Worm (Caenorhabditis elegans) whole organism, young adult: Measurements from ENCODE around the gene R07H5.16.

Experiments used
- D2030.7 ChIP-seq: fragments of 200-800 bp; sonication (Bioruptor generic); IDR thresholded peaks from 2 replicates; pipeline ENCODE4 v1.3.6; 2022; ENCODE audit warnings: missing genetic modification reagents, missing genetic modification characterization, missing compliant biosample characterization
- F22D6.2 ChIP-seq: sonication (generic microtip); optimal IDR thresholded peaks from 2 replicates; lab custom pipeline; 2016; ENCODE audit warnings: mild to moderate bottlenecking, missing genetic modification characterization, missing compliant biosample characterization
- F23B12.7 ChIP-seq: sonication (generic microtip); optimal IDR thresholded peaks from 2 replicates; lab custom pipeline; 2017; ENCODE audit warnings: missing genetic modification characterization, mild to moderate bottlenecking, missing compliant biosample characterization, antibody characterized with exemption, moderate library complexity; ENCODE audit not compliant: insufficient read depth
- F33H1.4 ChIP-seq: fragments of 200-800 bp; sonication (Bioruptor generic); IDR thresholded peaks from 2 replicates; pipeline ENCODE4 v1.3.6; 2022; ENCODE audit warnings: missing genetic modification reagents, missing genetic modification characterization, missing compliant biosample characterization
- F39B2.1 ChIP-seq: fragments of 200-800 bp; sonication (Bioruptor generic); IDR thresholded peaks from 2 replicates; pipeline ENCODE4 v1.3.6; 2022; ENCODE audit warnings: missing genetic modification reagents, missing genetic modification characterization, missing compliant biosample characterization
- F57C9.4 ChIP-seq: sonication (generic microtip); optimal IDR thresholded peaks from 2 replicates; lab custom pipeline; 2017; ENCODE audit warnings: mild to moderate bottlenecking, missing genetic modification characterization, missing compliant biosample characterization
- K12H6.12 ChIP-seq: fragments of 200-800 bp; sonication (Bioruptor generic); optimal IDR thresholded peaks from 2 replicates; lab custom pipeline; 2018; ENCODE audit warnings: mild to moderate bottlenecking, missing genetic modification characterization, missing compliant biosample characterization
- Y53G8AR.9 ChIP-seq: fragments of 200-800 bp; sonication (Bioruptor generic); conservative IDR thresholded peaks from 2 replicates; pipeline ENCODE4 v1.3.6; 2022; ENCODE audit warnings: missing genetic modification reagents, missing genetic modification characterization, missing compliant biosample characterization
- Y56A3A.18 ChIP-seq: fragments of 200-800 bp; sonication (Bioruptor generic); IDR thresholded peaks from 2 replicates; pipeline ENCODE4 v1.3.6; 2022; ENCODE audit warnings: missing genetic modification reagents, missing genetic modification characterization, missing compliant biosample characterization
- Y67H2A.10 ChIP-seq: fragments of 200-800 bp; sonication (Bioruptor generic); conservative IDR thresholded peaks from 2 replicates; pipeline ENCODE4 v1.3.6; 2022; ENCODE audit warnings: missing genetic modification reagents, missing genetic modification characterization, missing compliant biosample characterization
- ZK185.1 ChIP-seq: sonication (generic microtip); optimal IDR thresholded peaks from 2 replicates; lab custom pipeline; 2016; ENCODE audit warnings: mild to moderate bottlenecking, missing genetic modification characterization, missing compliant biosample characterization; ENCODE audit not compliant: poor library complexity, severe bottlenecking
- aptf-2 ChIP-seq: fragments of 200-800 bp; sonication (Bioruptor generic); conservative IDR thresholded peaks from 2 replicates; pipeline ENCODE4 v1.3.6; 2022; ENCODE audit warnings: missing genetic modification reagents, missing genetic modification characterization, missing compliant biosample characterization
- aptf-3 ChIP-seq: fragments of 200-800 bp; sonication (Bioruptor generic); IDR thresholded peaks from 2 replicates; pipeline ENCODE4 v1.3.6; 2022; ENCODE audit warnings: missing genetic modification characterization, missing compliant biosample characterization
- atf-7 ChIP-seq: sonication (generic microtip); optimal IDR thresholded peaks from 2 replicates; lab custom pipeline; 2017; ENCODE audit warnings: mild to moderate bottlenecking, missing genetic modification characterization, missing compliant biosample characterization
- athp-1 ChIP-seq: sonication (generic microtip); optimal IDR thresholded peaks from 2 replicates; lab custom pipeline; 2017; ENCODE audit warnings: mild to moderate bottlenecking, missing genetic modification characterization, missing compliant biosample characterization
- bed-1 ChIP-seq: fragments of 200-800 bp; sonication (Bioruptor generic); IDR thresholded peaks from 2 replicates; pipeline ENCODE4 v1.3.6; 2022; ENCODE audit warnings: missing genetic modification reagents, missing genetic modification characterization, missing compliant biosample characterization
- ceh-100 ChIP-seq: fragments of 200-800 bp; sonication (Bioruptor generic); IDR thresholded peaks from 2 replicates; pipeline ENCODE4 v1.3.6; 2022; ENCODE audit warnings: missing genetic modification reagents, missing genetic modification characterization, missing compliant biosample characterization
- ceh-27 ChIP-seq: fragments of 200-800 bp; sonication (Bioruptor generic); optimal IDR thresholded peaks from 2 replicates; lab custom pipeline; 2018; ENCODE audit warnings: mild to moderate bottlenecking, missing genetic modification characterization, moderate library complexity, missing compliant biosample characterization
- ceh-79 ChIP-seq: sonication (generic microtip); optimal IDR thresholded peaks from 2 replicates; lab custom pipeline; 2017; ENCODE audit warnings: mild to moderate bottlenecking, missing genetic modification characterization, missing compliant biosample characterization
- die-1 ChIP-seq: sonication (generic microtip); optimal IDR thresholded peaks from 2 replicates; lab custom pipeline; 2016; ENCODE audit warnings: missing genotype, mild to moderate bottlenecking, missing genetic modification characterization, missing compliant biosample characterization
- dpl-1 ChIP-seq: fragments of 150-350 bp; optimal IDR thresholded peaks from 2 replicates; lab custom pipeline; 2014; ENCODE audit warnings: missing biosample characterization, missing genetic modification reagents, missing genetic modification characterization
- efl-1 ChIP-seq: fragments of 150-350 bp; optimal IDR thresholded peaks from 2 replicates; lab custom pipeline; 2014; ENCODE audit warnings: missing biosample characterization, missing genetic modification reagents, missing genetic modification characterization
- egl-44 ChIP-seq: fragments of 200-800 bp; sonication (Bioruptor generic); IDR thresholded peaks from 2 replicates; pipeline ENCODE4 v1.3.6; 2022; ENCODE audit warnings: missing genetic modification reagents, missing genetic modification characterization, missing compliant biosample characterization
- egrh-3 ChIP-seq: fragments of 200-800 bp; sonication (Bioruptor generic); IDR thresholded peaks from 2 replicates; pipeline ENCODE4 v1.3.6; 2022; ENCODE audit warnings: missing genetic modification reagents, missing genetic modification characterization, missing compliant biosample characterization
- ekl-4 ChIP-seq: fragments of 200-800 bp; sonication (Bioruptor generic); IDR thresholded peaks from 2 replicates; pipeline ENCODE4 v1.3.6; 2022; ENCODE audit warnings: missing genetic modification reagents, missing genetic modification characterization, missing compliant biosample characterization
- hmg-1.2 ChIP-seq: fragments of 200-800 bp; sonication (Bioruptor generic); IDR thresholded peaks from 2 replicates; pipeline ENCODE4 v1.3.6; 2022; ENCODE audit warnings: missing genetic modification reagents, missing genetic modification characterization, missing compliant biosample characterization
- hrde-1 ChIP-seq: sonication (generic microtip); optimal IDR thresholded peaks from 2 replicates; lab custom pipeline; 2016; ENCODE audit warnings: missing genetic modification characterization, mild to moderate bottlenecking, missing compliant biosample characterization, moderate library complexity, missing genotype, missing genetic modification reagents, borderline replicate concordance
- let-526 ChIP-seq: fragments of 200-800 bp; sonication (Bioruptor generic); IDR thresholded peaks from 2 replicates; pipeline ENCODE4 v1.3.6; 2022; ENCODE audit warnings: missing genetic modification reagents, missing genetic modification characterization, missing compliant biosample characterization
- let-607 ChIP-seq, 2 experiments: fragments of 200-800 bp in 1 of 2; sonication (Bioruptor generic) in 1 of 2; sonication (generic microtip) in 1 of 2; optimal IDR thresholded peaks; 2 replicates each; lab custom pipeline; 2016 to 2018; ENCODE audit warnings: mild to moderate bottlenecking in 2 of 2, missing compliant biosample characterization in 2 of 2, missing genetic modification characterization in 2 of 2, moderate library complexity in 2 of 2, missing genotype in 1 of 2
- lin-35 ChIP-seq, 3 experiments: fragments of 150-350 bp in 2 of 3; sonication (generic microtip) in 1 of 3; optimal IDR thresholded peaks; 2 replicates each; lab custom pipeline; 2014 to 2018; ENCODE audit warnings: missing biosample characterization in 3 of 3, missing genetic modification characterization in 3 of 3, missing genetic modification reagents in 3 of 3
- lin-40 ChIP-seq: sonication (generic microtip); optimal IDR thresholded peaks from 2 replicates; lab custom pipeline; 2016; ENCODE audit warnings: missing genetic modification characterization, mild to moderate bottlenecking, missing compliant biosample characterization, missing genotype, missing genetic modification reagents
- lin-54 ChIP-seq: fragments of 200-800 bp; sonication (Bioruptor generic); optimal IDR thresholded peaks from 2 replicates; lab custom pipeline; 2018; ENCODE audit warnings: mild to moderate bottlenecking, missing genetic modification characterization, missing compliant biosample characterization
- mcd-1 ChIP-seq: fragments of 200-800 bp; sonication (Bioruptor generic); IDR thresholded peaks from 2 replicates; pipeline ENCODE4 v1.3.6; 2022; ENCODE audit warnings: missing genetic modification reagents, missing genetic modification characterization, missing compliant biosample characterization
- nfya-1 ChIP-seq: sonication (generic microtip); optimal IDR thresholded peaks from 2 replicates; lab custom pipeline; 2017; ENCODE audit warnings: antibody characterized with exemption, missing compliant biosample characterization, missing genetic modification characterization, borderline replicate concordance; ENCODE audit not compliant: insufficient read depth
- nfya-2 ChIP-seq: fragments of 200-800 bp; sonication (Bioruptor generic); IDR thresholded peaks from 2 replicates; pipeline ENCODE4 v1.3.6; 2022; ENCODE audit warnings: missing genetic modification reagents, missing genetic modification characterization, missing compliant biosample characterization
- nhr-80 ChIP-seq: sonication (generic microtip); optimal IDR thresholded peaks from 2 replicates; lab custom pipeline; 2016; ENCODE audit warnings: missing genetic modification characterization, missing compliant biosample characterization
- pha-4 ChIP-seq: fragments of 150-350 bp; sonication (generic microtip); optimal IDR thresholded peaks from 2 replicates; lab custom pipeline; 2014; ENCODE audit warnings: missing biosample characterization, missing genetic modification reagents, missing genetic modification characterization
- rec-8 ChIP-seq, 2 experiments: sonication (generic microtip); optimal IDR thresholded peaks; 2 replicates each; lab custom pipeline; 2016; ENCODE audit warnings: mild to moderate bottlenecking in 2 of 2, missing genetic modification characterization in 2 of 2, missing genetic modification reagents in 2 of 2, missing genotype in 2 of 2, missing biosample characterization in 1 of 2, missing compliant biosample characterization in 1 of 2, moderate library complexity in 1 of 2
- repo-1 ChIP-seq: sonication (generic microtip); optimal IDR thresholded peaks from 2 replicates; lab custom pipeline; 2017; ENCODE audit warnings: mild to moderate bottlenecking, missing genetic modification characterization, missing compliant biosample characterization
- sea-2 ChIP-seq: fragments of 200-800 bp; sonication (Bioruptor generic); IDR thresholded peaks from 2 replicates; pipeline ENCODE4 v1.3.6; 2022; ENCODE audit warnings: missing genetic modification characterization, missing compliant biosample characterization
- snpc-1.3 ChIP-seq: sonication (generic microtip); optimal IDR thresholded peaks from 2 replicates; lab custom pipeline; 2017; ENCODE audit warnings: missing genetic modification characterization, mild to moderate bottlenecking, missing compliant biosample characterization, antibody characterized with exemption, moderate library complexity, missing genotype, missing genetic modification reagents; ENCODE audit not compliant: insufficient read depth
- snpc-3.4 ChIP-seq: sonication (generic microtip); optimal IDR thresholded peaks from 2 replicates; lab custom pipeline; 2017; ENCODE audit warnings: missing genetic modification characterization, mild to moderate bottlenecking, missing compliant biosample characterization, antibody characterized with exemption, moderate library complexity, missing genotype, missing genetic modification reagents
- somi-1 ChIP-seq: fragments of 200-800 bp; sonication (Bioruptor generic); optimal IDR thresholded peaks from 2 replicates; lab custom pipeline; 2018; ENCODE audit warnings: mild to moderate bottlenecking, missing genetic modification characterization, missing compliant biosample characterization
- unc-62 ChIP-seq: fragments of 150-350 bp; optimal IDR thresholded peaks from 2 replicates; lab custom pipeline; 2014; ENCODE audit warnings: missing biosample characterization, missing genetic modification reagents, missing genetic modification characterization
- zfh-2 ChIP-seq: fragments of 200-800 bp; sonication (Bioruptor generic); conservative IDR thresholded peaks from 2 replicates; pipeline ENCODE4 v1.3.6; 2022; ENCODE audit warnings: missing genetic modification reagents, missing genetic modification characterization, missing compliant biosample characterization
- ztf-3 ChIP-seq: fragments of 200-800 bp; sonication (Bioruptor generic); optimal IDR thresholded peaks from 2 replicates; lab custom pipeline; 2018; ENCODE audit warnings: mild to moderate bottlenecking, missing genetic modification characterization, missing compliant biosample characterization

R07H5.16 gene

DNA sequence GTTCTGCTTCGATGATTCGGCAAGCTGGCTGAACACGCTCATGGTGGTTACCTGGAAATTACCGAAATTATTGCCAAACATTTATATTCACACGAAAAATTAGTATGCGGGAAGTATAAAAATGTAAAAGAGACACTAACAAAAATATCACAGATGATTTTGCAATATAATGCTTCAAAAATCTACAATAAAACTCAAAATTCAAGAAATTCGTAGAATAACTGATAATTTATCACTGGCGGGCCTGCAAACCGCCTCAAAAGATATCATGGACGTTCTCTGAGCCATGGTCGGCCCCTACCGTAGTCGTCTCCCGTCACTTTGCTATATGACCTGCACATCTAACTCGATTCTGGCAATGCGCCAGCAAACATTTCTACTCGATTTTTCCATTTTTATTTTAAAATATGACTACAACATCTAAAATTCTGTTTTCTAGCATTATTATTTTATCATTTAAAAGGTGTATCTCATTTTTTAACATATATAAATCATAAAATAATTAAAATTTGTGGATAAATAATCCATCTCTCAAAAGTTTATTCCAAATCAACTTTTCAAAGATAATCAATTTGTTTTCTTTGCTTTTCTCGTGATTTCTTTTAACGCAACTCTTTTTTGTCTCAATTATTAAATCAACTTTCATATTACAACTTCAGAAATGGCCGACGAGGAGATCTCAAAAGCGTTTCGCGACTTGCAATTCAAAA, 49.5 kb upstream of the R07H5.16 start, which contains the start of the genes F01G4.6 and pfd-1 (continued):
- peak; percentile 94 for TF ChIP-seq F33H1.4 (GFP tag; lab: Robert Waterston, UW)
- peak in 1 of 3 experiments; percentile 91 for TF ChIP-seq lin-35 (GFP tag; optimal IDR thresholded peaks at IDR 0.05; lab: Kevin White, UChicago)
- TF ChIP-seq ZK185.1: peak; percentile 85
- no peak for TF ChIP-seq egl-44
- peak; percentile 73 for TF ChIP-seq F23B12.7 (tag; lab: Kevin White, UChicago)
- TF ChIP-seq ztf-3 (GFP tag; lab: Kevin White, UChicago): no peak
- peak; percentile 37 for TF ChIP-seq repo-1 (tag; lab: Kevin White, UChicago)
- TF ChIP-seq F22D6.2 (tag; lab: Kevin White, UChicago): peak; percentile 23
- no peak for TF ChIP-seq die-1 (tag; lab: Kevin White, UChicago)
- TF ChIP-seq pha-4 (tag; lab: Kevin White, UChicago): peak; percentile 69
- peak; percentile 51; the same call in 1 of the 2 replicates for TF ChIP-seq Y56A3A.18 (GFP tag; lab: Robert Waterston, UW)
- TF ChIP-seq D2030.7 (GFP tag; lab: Robert Waterston, UW): 0 out of 2 replicates have a peak, but pooled peaks have one; percentile 38
- TF ChIP-seq atf-7 (tag; lab: Kevin White, UChicago): peak; percentile 50
- TF ChIP-seq ceh-27 (GFP tag; lab: Kevin White, UChicago): peak; percentile 72
- TF ChIP-seq bed-1 (GFP tag; lab: Robert Waterston, UW): no peak
- TF ChIP-seq nfya-1: no peak
- no peak for TF ChIP-seq ceh-79 (tag; lab: Kevin White, UChicago)
- peak; percentile 30 for TF ChIP-seq nhr-80 (tag; lab: Kevin White, UChicago)
- TF ChIP-seq athp-1 (tag; lab: Kevin White, UChicago): no peak
- TF ChIP-seq rec-8 (tag; optimal IDR thresholded peaks at IDR 0.05; lab: Kevin White, UChicago): no peak
- peak; percentile 73 for TF ChIP-seq ceh-100 (GFP tag; lab: Robert Waterston, UW)
- peak; percentile 85 for TF ChIP-seq Y53G8AR.9 (GFP tag; lab: Robert Waterston, UW)
- no peak for TF ChIP-seq F57C9.4 (tag; lab: Kevin White, UChicago)
- peak; percentile 85 for TF ChIP-seq ekl-4 (GFP tag; lab: Robert Waterston, UW)
- TF ChIP-seq nfya-2: no peak
- peak; percentile 85 for TF ChIP-seq lin-40
- TF ChIP-seq aptf-2 (GFP tag; lab: Robert Waterston, UW): no peak
- TF ChIP-seq hmg-1.2 (GFP tag; lab: Robert Waterston, UW): peak; percentile 65; the same call in 1 of the 2 replicates
- no peak for TF ChIP-seq egrh-3
- peak; percentile 50 for TF ChIP-seq efl-1 (GFP tag; lab: Kevin White, UChicago)
- TF ChIP-seq K12H6.12: peak; percentile 68
- no peak for TF ChIP-seq aptf-3
- TF ChIP-seq snpc-3.4 (tag; lab: Kevin White, UChicago): peak; percentile 57
- TF ChIP-seq F39B2.1 (GFP tag; lab: Robert Waterston, UW): no peak
- TF ChIP-seq dpl-1 (GFP tag; lab: Kevin White, UChicago): peak; percentile 43
- peak; percentile 41; the same call in 1 of the 2 replicates for TF ChIP-seq Y67H2A.10 (GFP tag; lab: Robert Waterston, UW)
- TF ChIP-seq hrde-1 (tag; lab: Kevin White, UChicago): no peak
- TF ChIP-seq lin-54 (GFP tag; lab: Kevin White, UChicago): peak; percentile 84
- peak; percentile 22 for TF ChIP-seq snpc-1.3 (tag; lab: Kevin White, UChicago)
- TF ChIP-seq let-607 (tag; optimal IDR thresholded peaks at IDR 0.05; lab: Kevin White, UChicago): peak in 1 of 2 experiments; percentile 79
- TF ChIP-seq let-526: no peak
- TF ChIP-seq zfh-2: 0 out of 2 replicates have a peak, but pooled peaks have one; percentile 13
- TF ChIP-seq mcd-1 (GFP tag; lab: Robert Waterston, UW): peak; percentile 85
- no peak for TF ChIP-seq sea-2 (GFP tag; lab: Robert Waterston, UW)
- no peak for TF ChIP-seq unc-62 (GFP tag; lab: Kevin White, UChicago)
- peak; percentile 1 for TF ChIP-seq somi-1 (GFP tag; lab: Kevin White, UChicago)
